Fruit fly (Drosophila melanogaster): ENCODE results near the gene asun.

The asun gene

DNA sequence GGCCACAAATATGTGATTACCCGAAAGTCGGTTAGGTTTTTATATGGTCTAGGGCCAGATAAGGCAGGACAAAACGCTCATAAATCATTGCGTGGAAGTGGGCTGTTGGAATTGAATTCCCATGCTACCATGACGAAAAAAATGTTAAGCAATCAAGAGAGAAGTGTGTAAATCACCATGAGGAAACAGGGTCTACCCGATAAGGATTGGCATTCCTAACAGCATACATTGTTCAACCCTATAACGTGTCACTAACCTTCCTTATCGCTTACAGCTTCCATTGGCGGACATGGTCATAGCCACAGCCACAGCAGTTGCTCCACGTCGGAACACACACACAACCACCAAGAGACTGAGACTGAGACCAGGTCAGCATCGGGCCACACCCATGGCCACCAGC, 44.0 kb downstream of the asun start:
- TF ChIP-seq noc (tag; optimal IDR thresholded peaks at IDR 0.05), result no peak

DNA sequence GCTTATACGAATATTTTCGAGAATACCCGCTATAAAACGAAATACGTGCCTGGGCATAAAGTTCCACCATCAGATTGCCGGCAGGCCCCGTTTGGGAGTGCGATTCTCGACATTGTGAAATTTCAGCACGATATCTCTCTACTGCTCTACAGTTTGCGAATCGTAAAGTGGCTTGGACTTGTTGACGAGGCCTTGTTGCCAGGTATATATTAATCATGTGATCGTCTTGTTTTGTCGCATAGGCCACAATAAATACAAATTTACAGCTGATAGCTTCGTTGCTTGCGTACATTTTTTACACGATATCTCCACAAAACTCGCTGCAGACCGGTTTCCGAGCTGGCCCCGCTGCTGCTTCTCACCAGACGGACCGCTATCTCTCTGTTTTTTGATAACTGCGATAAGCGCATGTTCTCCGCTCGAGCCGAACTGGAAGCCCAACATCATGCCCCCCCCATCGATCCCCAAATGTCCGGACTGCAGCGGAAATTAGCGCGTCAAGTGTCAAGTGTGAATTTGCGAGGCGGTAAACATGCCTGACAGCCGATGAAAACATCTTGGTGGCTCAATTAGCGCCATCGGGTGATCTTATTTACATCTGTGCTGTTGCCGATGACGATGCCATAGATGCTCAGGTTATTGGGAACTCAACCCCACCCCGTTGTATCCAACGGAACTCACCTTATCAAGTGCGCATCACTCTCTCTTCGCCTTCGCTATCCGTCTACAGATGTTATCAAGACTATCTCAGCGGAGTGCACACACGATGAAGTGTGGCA, 45.4 kb downstream of the asun start:
- no peak for TF ChIP-seq noc (tag; optimal IDR thresholded peaks at IDR 0.05)

DNA sequence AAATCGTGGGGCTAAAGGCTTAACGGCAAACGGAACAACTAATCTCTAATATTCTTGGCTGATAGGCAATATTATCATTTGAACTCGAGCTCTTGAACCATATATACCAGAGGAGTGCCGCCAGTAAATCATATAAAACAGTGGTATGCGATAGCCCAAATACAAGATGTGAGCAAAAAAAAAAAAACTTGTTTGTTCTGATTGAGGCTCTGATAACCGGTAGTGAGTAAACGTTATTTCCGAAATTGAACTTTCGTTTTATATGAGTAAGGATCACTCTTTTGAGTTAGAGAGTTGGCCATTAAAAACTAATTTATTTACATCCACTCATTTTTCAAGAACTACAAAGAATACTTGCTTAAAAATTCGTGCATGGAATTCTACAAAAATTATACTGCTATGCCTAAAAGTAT, 46.0 kb downstream of the asun start:
- TF ChIP-seq noc (tag; optimal IDR thresholded peaks at IDR 0.05), result peak; percentile 74

Data from whole organism, larva.